Fruit fly (Drosophila melanogaster): ENCODE results near the gene trp.
A peak's percentile ranks its signal among the peaks of the same experiment; 100 is the strongest.

Gene trp

DNA sequence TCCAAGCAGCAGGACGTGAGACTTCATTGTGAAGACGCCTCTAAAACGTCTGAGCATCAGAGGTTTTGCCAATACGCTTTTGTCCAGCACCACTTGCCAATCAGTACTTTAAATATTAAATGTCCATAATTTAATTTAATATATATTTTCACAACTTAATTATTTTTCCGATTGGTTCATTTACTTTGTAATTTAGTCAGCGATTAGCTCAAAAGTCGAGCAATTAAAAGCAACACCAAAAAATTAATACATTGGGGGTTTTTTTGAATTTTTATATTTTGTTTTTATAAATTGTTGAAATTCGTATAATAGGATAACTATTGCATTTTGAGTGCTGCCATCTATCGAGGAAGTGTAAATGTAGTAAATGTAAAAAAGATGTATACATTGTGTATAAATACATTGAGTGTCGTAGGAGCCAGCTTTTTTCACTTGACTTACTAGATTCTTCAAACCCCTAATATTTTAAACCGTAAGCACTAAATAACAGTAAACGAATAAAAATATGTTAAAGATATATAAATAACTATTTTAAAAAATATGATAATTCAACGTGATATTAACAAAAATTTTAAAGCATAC lies 16.2 kb downstream of the trp start, which contains the start of gene CG15517:
TSS of gene CG15517 (minus strand) at position 51 of the 582 bp plus-strand sequence.
- TF ChIP-seq Hr39 (GFP tag; optimal IDR thresholded peaks at IDR 0.05) (peak; percentile 2), CG3919 (GFP tag; optimal IDR thresholded peaks at IDR 0.05) (no peak), fkh (GFP tag; optimal IDR thresholded peaks at IDR 0.05) (peak; percentile 30), cyc (GFP tag; optimal IDR thresholded peaks at IDR 0.05) (peak; percentile 11), Eip78C (GFP tag) (peak; percentile 60), svp (GFP tag) (no peak)

DNA sequence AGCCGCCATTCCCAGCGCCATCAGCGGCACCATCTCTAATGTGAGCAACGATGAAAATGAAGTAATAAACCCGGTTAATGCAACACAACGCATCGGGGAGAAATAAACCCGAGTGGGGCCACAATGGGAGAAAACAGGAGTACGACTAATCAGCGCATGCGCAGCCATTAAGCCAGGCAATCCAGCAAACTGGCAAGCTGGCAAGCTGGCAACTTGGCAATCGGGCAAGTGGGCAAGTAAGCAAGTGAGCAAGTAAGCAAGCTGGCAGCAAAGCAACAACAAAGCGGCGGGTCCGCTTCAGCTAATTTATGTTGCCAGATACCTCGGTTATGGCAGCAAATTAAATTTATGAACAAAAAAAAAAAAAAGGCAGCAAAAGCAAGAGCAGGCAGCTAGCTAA lies 20.5 kb downstream of the trp start:
- TF ChIP-seq OdsH (GFP tag; optimal IDR thresholded peaks at IDR 0.05) (no peak), Sox14 (GFP tag; optimal IDR thresholded peaks at IDR 0.05) (no peak), Sox102F (GFP tag; optimal IDR thresholded peaks at IDR 0.05) (no peak), CG8632 (GFP tag; optimal IDR thresholded peaks at IDR 0.05) (no peak), Hr4 (GFP tag; optimal IDR thresholded peaks at IDR 0.05) (no peak), CG31627 (GFP tag; optimal IDR thresholded peaks at IDR 0.05) (no peak), spab (GFP tag; optimal IDR thresholded peaks at IDR 0.05) (no peak), CG4318 (GFP tag; optimal IDR thresholded peaks at IDR 0.05) (no peak), CG10669 (GFP tag; optimal IDR thresholded peaks at IDR 0.05) (no peak), fd59A (GFP tag; optimal IDR thresholded peaks at IDR 0.05) (no peak), cyc (GFP tag; optimal IDR thresholded peaks at IDR 0.05) (no peak), CG11902 (GFP tag; optimal IDR thresholded peaks at IDR 0.05) (no peak)

DNA sequence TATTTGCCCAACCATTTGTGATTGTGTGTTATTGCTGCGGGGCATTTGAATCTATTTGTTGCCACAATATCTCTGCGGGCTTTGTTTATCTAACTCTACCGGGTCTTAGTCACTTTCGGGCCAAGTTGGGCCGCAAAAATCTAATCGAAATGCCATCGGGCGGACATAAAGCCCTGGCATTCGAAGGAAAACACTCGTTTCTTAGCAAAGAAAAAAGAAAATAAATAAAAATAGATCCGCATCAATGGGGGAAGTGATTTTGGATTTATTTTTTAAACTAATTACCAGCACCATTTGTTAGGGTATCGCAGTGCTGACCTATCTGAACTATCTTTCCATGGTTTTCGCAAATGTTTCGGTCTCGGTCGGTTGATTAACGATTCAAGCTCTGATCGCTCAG lies 21.5 kb downstream of the trp start:
- TF ChIP-seq CG11762 (GFP tag; optimal IDR thresholded peaks at IDR 0.05; ENCODE audit: insufficient read depth) (no peak), CG15336 (GFP tag; IDR thresholded peaks at IDR 0.05) (peak; percentile 59), eg (GFP tag; IDR thresholded peaks at IDR 0.05) (peak; percentile 31; the same call in 1 of the 3 replicates), Eip75B (GFP tag; optimal IDR thresholded peaks at IDR 0.05) (no peak), CG8119 (GFP tag; IDR thresholded peaks at IDR 0.05) (peak; percentile 54; the same call in 1 of the 3 replicates), CG6276 (GFP tag; optimal IDR thresholded peaks at IDR 0.05) (peak; percentile 20), CG32006 (GFP tag; optimal IDR thresholded peaks at IDR 0.05) (peak; percentile 46), CG11294 (GFP tag; IDR thresholded peaks at IDR 0.05) (peak; percentile 45), Hr4 (GFP tag; optimal IDR thresholded peaks at IDR 0.05) (peak; percentile 46)

DNA sequence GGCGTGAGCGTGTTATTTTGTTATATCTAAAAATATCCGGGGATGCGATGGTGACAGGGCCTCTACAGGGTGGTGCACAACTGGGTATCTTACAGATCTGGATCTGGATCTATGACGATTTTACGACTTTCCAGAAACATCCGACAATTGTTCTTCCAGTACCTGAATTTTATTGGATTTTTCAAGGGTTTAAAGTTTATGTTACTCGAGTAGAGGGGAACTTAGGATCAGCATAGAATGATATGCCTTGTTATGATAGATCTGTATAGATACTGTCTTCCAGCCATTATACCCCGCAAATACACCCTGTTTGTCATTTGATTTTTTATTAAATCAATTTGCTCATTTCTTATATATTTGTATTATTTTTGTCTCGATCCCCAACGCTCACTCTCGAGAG lies 25.7 kb downstream of the trp start:
- TF ChIP-seq ss (GFP tag; optimal IDR thresholded peaks at IDR 0.05) (no peak), Hr4 (GFP tag; optimal IDR thresholded peaks at IDR 0.05) (peak; percentile 79), CG10631 (GFP tag; optimal IDR thresholded peaks at IDR 0.05) (peak; percentile 21), net (GFP tag; optimal IDR thresholded peaks at IDR 0.05) (no peak), cyc (GFP tag; optimal IDR thresholded peaks at IDR 0.05) (no peak), CG11294 (GFP tag; IDR thresholded peaks at IDR 0.05) (peak; percentile 72), CG4318 (GFP tag; optimal IDR thresholded peaks at IDR 0.05) (peak; percentile 22), Sox102F (GFP tag; optimal IDR thresholded peaks at IDR 0.05) (no peak), CG10669 (GFP tag; optimal IDR thresholded peaks at IDR 0.05) (no peak), CG6163 (GFP tag; IDR thresholded peaks at IDR 0.05) (peak; percentile 34; the same call in 2 of the 3 replicates), Blimp-1 (GFP tag; optimal IDR thresholded peaks at IDR 0.05) (no peak), svp (GFP tag) (no peak), OdsH (GFP tag; optimal IDR thresholded peaks at IDR 0.05) (peak; percentile 30), CG6808 (GFP tag; optimal IDR thresholded peaks at IDR 0.05) (no peak), CG31627 (GFP tag; optimal IDR thresholded peaks at IDR 0.05) (no peak), salr (GFP tag; optimal IDR thresholded peaks at IDR 0.05) (peak in 1 of 2 experiments; percentile 25), fkh (GFP tag; optimal IDR thresholded peaks at IDR 0.05) (no peak), lz (GFP tag; optimal IDR thresholded peaks at IDR 0.05) (no peak), CG8632 (GFP tag; optimal IDR thresholded peaks at IDR 0.05) (no peak), dac (GFP tag; optimal IDR thresholded peaks at IDR 0.05) (no peak), esn (GFP tag; optimal IDR thresholded peaks at IDR 0.05) (no peak), CG1621 (tag; optimal IDR thresholded peaks at IDR 0.05) (no peak), Lpt (GFP tag; optimal IDR thresholded peaks at IDR 0.05) (no peak), CG6276 (GFP tag; optimal IDR thresholded peaks at IDR 0.05) (peak; percentile 56), pdm3 (GFP tag; optimal IDR thresholded peaks at IDR 0.05) (peak; percentile 19), CG34406 (GFP tag; optimal IDR thresholded peaks at IDR 0.05) (no peak), achi (GFP tag; optimal IDR thresholded peaks at IDR 0.05) (peak; percentile 46), vri (GFP tag; optimal IDR thresholded peaks at IDR 0.05) (no peak), Sox15 (GFP tag; optimal IDR thresholded peaks at IDR 0.05) (no peak), CG3919 (GFP tag; optimal IDR thresholded peaks at IDR 0.05) (peak; percentile 26), Eip75B (GFP tag; optimal IDR thresholded peaks at IDR 0.05) (no peak), CG8119 (GFP tag; IDR thresholded peaks at IDR 0.05) (peak; percentile 83), CG16779 (tag; optimal IDR thresholded peaks at IDR 0.05) (no peak)

All from whole organism, prepupa.